Worm (Caenorhabditis elegans) whole organism, early embryonic: ENCODE data around the gene col-155.

Experiments used
- B0310.2 ChIP-seq: sonication (generic microtip); optimal IDR thresholded peaks from 2 replicates; lab custom pipeline; 2016; ENCODE audit warnings: mild to moderate bottlenecking, missing genetic modification characterization, missing compliant biosample characterization
- F13C5.2 ChIP-seq: sonication (generic microtip); optimal IDR thresholded peaks from 2 replicates; lab custom pipeline; 2017; ENCODE audit warnings: mild to moderate bottlenecking, missing genetic modification characterization, inconsistent platforms, missing compliant biosample characterization
- aly-1 ChIP-seq: sonication (generic microtip); optimal IDR thresholded peaks from 2 replicates; lab custom pipeline; 2016; ENCODE audit warnings: missing genetic modification characterization, missing compliant biosample characterization
- ama-1 ChIP-seq: fragments of 150-350 bp; optimal IDR thresholded peaks from 2 replicates; lab custom pipeline; 2014
- ceh-13 ChIP-seq: fragments of 200-800 bp; sonication (Bioruptor generic); optimal IDR thresholded peaks from 2 replicates; lab custom pipeline; 2018; ENCODE audit warnings: mild to moderate bottlenecking, missing genetic modification characterization, missing compliant biosample characterization
- flt-1 ChIP-seq: fragments of 200-800 bp; sonication (Bioruptor generic); IDR thresholded peaks from 2 replicates; pipeline ENCODE4 v1.3.6; 2022; ENCODE audit warnings: missing genetic modification characterization, missing compliant biosample characterization
- hmg-4 ChIP-seq: fragments of 200-800 bp; sonication (Bioruptor generic); optimal IDR thresholded peaks from 2 replicates; lab custom pipeline; 2018; ENCODE audit warnings: mild to moderate bottlenecking, missing genetic modification characterization, missing compliant biosample characterization
- hnd-1 ChIP-seq: sonication (generic microtip); optimal IDR thresholded peaks from 2 replicates; lab custom pipeline; 2016; ENCODE audit warnings: missing genetic modification characterization, missing compliant biosample characterization
- pes-1 ChIP-seq: fragments of 200-800 bp; sonication (Bioruptor generic); IDR thresholded peaks from 2 replicates; pipeline ENCODE4 v1.3.6; 2022; ENCODE audit warnings: missing genetic modification reagents, missing genetic modification characterization, missing compliant biosample characterization
- scrt-1 ChIP-seq: fragments of 200-800 bp; sonication (Bioruptor generic); IDR thresholded peaks from 2 replicates; pipeline ENCODE4 v1.3.6; 2022; ENCODE audit warnings: missing genetic modification characterization, missing compliant biosample characterization
- sea-1 ChIP-seq: fragments of 200-800 bp; sonication (Bioruptor generic); conservative IDR thresholded peaks from 2 replicates; pipeline ENCODE4 v1.3.6; 2022; ENCODE audit warnings: missing genetic modification characterization, missing compliant biosample characterization
- tbx-37 ChIP-seq: fragments of 200-800 bp; sonication (Bioruptor generic); conservative IDR thresholded peaks from 2 replicates; pipeline ENCODE4 v1.3.6; 2022; ENCODE audit warnings: missing genetic modification reagents, missing genetic modification characterization, missing compliant biosample characterization
- tra-4 ChIP-seq: sonication (generic microtip); optimal IDR thresholded peaks from 2 replicates; lab custom pipeline; 2017; ENCODE audit warnings: missing genetic modification characterization, missing compliant biosample characterization

ce11 chrV:11390394-11390793, 718 bp upstream of the col-155 start, which contains the start of the genes K03B8.11 and K03B8.14:
- no peak for TF ChIP-seq F13C5.2 (tag; lab: Kevin White, UChicago)
- TF ChIP-seq ama-1 (lab: Kevin White, UChicago), result no peak
- TF ChIP-seq flt-1 (GFP tag; lab: Robert Waterston, UW), result no peak
- TF ChIP-seq sea-1 (GFP tag; lab: Robert Waterston, UW), result no peak
- TF ChIP-seq hnd-1, result no peak
- no peak for TF ChIP-seq aly-1
- no peak for TF ChIP-seq B0310.2 (tag; lab: Kevin White, UChicago)
- no peak for TF ChIP-seq scrt-1 (GFP tag; lab: Robert Waterston, UW)
- no peak for TF ChIP-seq pes-1 (GFP tag; lab: Robert Waterston, UW)
- TF ChIP-seq hmg-4 (GFP tag; lab: Kevin White, UChicago), result no peak
- no peak for TF ChIP-seq tra-4 (tag; lab: Kevin White, UChicago)
- no peak for TF ChIP-seq ceh-13 (GFP tag; lab: Kevin White, UChicago)
- no peak for TF ChIP-seq tbx-37 (GFP tag; lab: Robert Waterston, UW)
